Fruit fly (Drosophila melanogaster): ENCODE results near the gene CG3552.
A peak's percentile ranks its signal among the peaks of the same experiment; 100 is the strongest.

Gene CG3552

DNA sequence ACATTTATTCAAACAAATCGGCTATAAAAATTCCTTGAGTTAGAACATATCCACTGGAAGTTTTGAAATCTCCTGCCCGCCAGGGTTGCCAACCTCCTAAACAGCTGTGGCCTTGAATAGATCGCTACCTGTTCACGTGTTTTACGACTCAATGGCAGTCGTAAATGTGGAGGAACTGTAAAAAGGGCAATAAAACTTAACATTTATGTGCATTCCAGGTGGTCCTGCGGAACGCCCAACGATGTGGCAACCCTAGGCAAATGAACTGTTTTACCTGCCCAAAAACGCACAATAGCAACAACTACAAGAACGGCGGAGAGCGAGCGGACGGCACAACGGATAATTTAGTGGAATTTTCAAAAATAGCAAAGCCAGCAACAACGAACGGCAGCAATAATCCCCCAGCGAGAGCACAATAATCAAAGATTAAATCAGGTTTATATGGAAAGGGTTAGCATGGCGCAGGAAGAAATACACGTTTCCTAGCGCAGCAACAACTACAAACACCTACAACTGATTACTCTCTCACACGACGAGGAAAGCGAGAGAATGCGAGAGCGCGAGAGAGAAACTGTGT lies 5.6 kb downstream of the CG3552 start (continued):
- TF ChIP-seq Drgx (GFP tag; IDR thresholded peaks at IDR 0.05) (peak; percentile 15; the same call in 1 of the 2 replicates), lov (optimal IDR thresholded peaks at IDR 0.05) (no peak), lov (GFP tag; IDR thresholded peaks at IDR 0.05) (no peak), CG16813 (GFP tag; IDR thresholded peaks at IDR 0.05; ENCODE audit: partially characterized antibody) (no peak), CG18476 (GFP tag; optimal IDR thresholded peaks at IDR 0.05) (no peak), tll (GFP tag; optimal IDR thresholded peaks at IDR 0.05) (no peak), CG9817 (tag; optimal IDR thresholded peaks at IDR 0.05) (peak; percentile 3), CG8924 (tag; optimal IDR thresholded peaks at IDR 0.05) (no peak), CG6689 (GFP tag; IDR thresholded peaks at IDR 0.05) (peak; percentile 31; the same call in 1 of the 2 replicates), CG12155 (GFP tag; optimal IDR thresholded peaks at IDR 0.05) (no peak), NFAT (GFP tag; IDR thresholded peaks at IDR 0.05) (peak; percentile 47), ap (GFP tag; IDR thresholded peaks at IDR 0.05) (0 out of 2 replicates have a peak, but pooled peaks have one; percentile 20), CG16863 (GFP tag; optimal IDR thresholded peaks at IDR 0.05) (no peak), CG34422 (GFP tag; IDR thresholded peaks at IDR 0.05) (peak; percentile 41; the same call in 1 of the 3 replicates), yki (optimal IDR thresholded peaks at IDR 0.05) (no peak), TFAM (GFP tag; optimal IDR thresholded peaks at IDR 0.05) (no peak), Awh (GFP tag; IDR thresholded peaks at IDR 0.05) (no peak), peb (GFP tag; IDR thresholded peaks at IDR 0.05) (peak; percentile 12; the same call in 1 of the 2 replicates), CG9437 (GFP tag; optimal IDR thresholded peaks at IDR 0.05) (no peak), CG2116 (GFP tag; optimal IDR thresholded peaks at IDR 0.05) (no peak), CG17359 (tag; optimal IDR thresholded peaks at IDR 0.05) (peak; percentile 65), CG17186 (GFP tag; optimal IDR thresholded peaks at IDR 0.05) (peak; percentile 30), CG11560 (tag; IDR thresholded peaks at IDR 0.05) (no peak), inv (GFP tag; IDR thresholded peaks at IDR 0.05; ENCODE audit: partially characterized antibody) (no peak), CG10462 (GFP tag; optimal IDR thresholded peaks at IDR 0.05) (no peak), lilli (GFP tag; optimal IDR thresholded peaks at IDR 0.05) (no peak), nmo (GFP tag; optimal IDR thresholded peaks at IDR 0.05) (no peak), tin (GFP tag; optimal IDR thresholded peaks at IDR 0.05) (no peak), ind (GFP tag; optimal IDR thresholded peaks at IDR 0.05) (peak; percentile 49), Dp (GFP tag; optimal IDR thresholded peaks at IDR 0.05) (no peak), CG13424 (tag; optimal IDR thresholded peaks at IDR 0.05) (no peak), sens (GFP tag) (peak; percentile 87), Vsx1 (GFP tag; optimal IDR thresholded peaks at IDR 0.05) (no peak), CG12219 (GFP tag; optimal IDR thresholded peaks at IDR 0.05) (peak; percentile 18), NC2β (GFP tag; optimal IDR thresholded peaks at IDR 0.05) (peak; percentile 1), Scr (GFP tag; IDR thresholded peaks at IDR 0.05; ENCODE audit: partially characterized antibody) (no peak), tx (GFP tag; optimal IDR thresholded peaks at IDR 0.05) (no peak), E2f1 (GFP tag; IDR thresholded peaks at IDR 0.05) (peak; percentile 19; the same call in 1 of the 2 replicates), caup (GFP tag; optimal IDR thresholded peaks at IDR 0.05; ENCODE audit: severe bottlenecking) (no peak), HLH3B (GFP tag; IDR thresholded peaks at IDR 0.05) (no peak), MBD-R2 (GFP tag; IDR thresholded peaks at IDR 0.05) (no peak), CG15479 (GFP tag; optimal IDR thresholded peaks at IDR 0.05) (peak; percentile 86), Hmx (GFP tag; optimal IDR thresholded peaks at IDR 0.05) (no peak), Max (GFP tag; optimal IDR thresholded peaks at IDR 0.05) (no peak), CG17802 (tag; optimal IDR thresholded peaks at IDR 0.05) (peak; percentile 10), Xrp1 (GFP tag; IDR thresholded peaks at IDR 0.05) (peak; percentile 57; the same call in 1 of the 2 replicates), NK7.1 (GFP tag; optimal IDR thresholded peaks at IDR 0.05) (no peak), al (GFP tag; IDR thresholded peaks at IDR 0.05) (0 out of 2 replicates have a peak, but pooled peaks have one; percentile 20), HLH54F (GFP tag; optimal IDR thresholded peaks at IDR 0.05) (no peak), CG13123 (GFP tag; optimal IDR thresholded peaks at IDR 0.05) (no peak), hbn (GFP tag; IDR thresholded peaks at IDR 0.05; ENCODE audit: partially characterized antibody) (no peak)

Measured in whole organism, embryonic.